Fruit fly (Drosophila melanogaster) whole organism, embryonic: ENCODE results near the gene CG1910.

Experiments
- Antp ChIP-seq: fragments of 200-800 bp; sonication (Bioruptor generic); optimal IDR thresholded peaks from 3 replicates; lab custom pipeline; 2016; ENCODE audit warnings: missing biosample characterization, missing genetic modification characterization
- CG10366 ChIP-seq: fragments of 200-800 bp; sonication (Bioruptor generic); IDR thresholded peaks from 2 replicates; pipeline ENCODE4 v1.3.6; 2022; ENCODE audit warnings: missing biosample characterization, missing genetic modification characterization
- CG10431 ChIP-seq: fragments of 200-800 bp; sonication (Bioruptor generic); optimal IDR thresholded peaks from 3 replicates; lab custom pipeline; 2018; ENCODE audit warnings: missing biosample characterization, mild to moderate bottlenecking, missing genetic modification characterization
- CG12659 ChIP-seq: fragments of 200-800 bp; sonication (Bioruptor generic); optimal IDR thresholded peaks from 3 replicates; lab custom pipeline; 2017; ENCODE audit warnings: mild to moderate bottlenecking, missing biosample characterization, missing genetic modification reagents, missing genetic modification characterization
- CG12769 ChIP-seq: fragments of 200-800 bp; sonication (Bioruptor generic); optimal IDR thresholded peaks from 2 replicates; lab custom pipeline; 2019; ENCODE audit warnings: missing biosample characterization, mild to moderate bottlenecking, missing genetic modification characterization, moderate library complexity
- CG13287 ChIP-seq: fragments of 200-800 bp; sonication (Bioruptor generic); IDR thresholded peaks from 2 replicates; pipeline ENCODE4 v1.3.6; 2022; ENCODE audit warnings: missing biosample characterization, missing genetic modification characterization; ENCODE audit not compliant: partially characterized antibody
- CG15601 ChIP-seq: fragments of 200-800 bp; sonication (Bioruptor generic); optimal IDR thresholded peaks from 3 replicates; lab custom pipeline; 2019; ENCODE audit warnings: missing biosample characterization, mild to moderate bottlenecking, missing genetic modification characterization, moderate library complexity
- CG1603 ChIP-seq: fragments of 200-800 bp; sonication (Bioruptor generic); optimal IDR thresholded peaks from 2 replicates; lab custom pipeline; 2019; ENCODE audit warnings: missing biosample characterization, mild to moderate bottlenecking, missing genetic modification characterization, moderate library complexity
- CG17186 ChIP-seq: fragments of 200-800 bp; sonication (Bioruptor generic); optimal IDR thresholded peaks from 3 replicates; lab custom pipeline; 2017; ENCODE audit warnings: missing biosample characterization, missing genetic modification reagents, missing genetic modification characterization
- CG18476 ChIP-seq: fragments of 200-800 bp; sonication (Bioruptor generic); optimal IDR thresholded peaks from 2 replicates; lab custom pipeline; 2016; ENCODE audit warnings: missing biosample characterization, mild to moderate bottlenecking, missing genetic modification characterization
- CG18599 ChIP-seq: fragments of 200-800 bp; sonication (Bioruptor generic); optimal IDR thresholded peaks from 3 replicates; lab custom pipeline; 2017; ENCODE audit warnings: missing biosample characterization, missing genetic modification characterization, mild to moderate bottlenecking, moderate library complexity, missing genetic modification reagents
- CG2116 ChIP-seq: fragments of 200-800 bp; sonication (Bioruptor generic); optimal IDR thresholded peaks from 3 replicates; lab custom pipeline; 2018; ENCODE audit warnings: missing biosample characterization, mild to moderate bottlenecking, missing genetic modification characterization
- CG34376 ChIP-seq: fragments of 200-800 bp; sonication (Bioruptor generic); optimal IDR thresholded peaks from 2 replicates; lab custom pipeline; 2018; ENCODE audit warnings: missing biosample characterization, mild to moderate bottlenecking, missing genetic modification characterization
- CG7786 ChIP-seq: fragments of 200-800 bp; sonication (Bioruptor generic); optimal IDR thresholded peaks from 2 replicates; lab custom pipeline; 2016; ENCODE audit warnings: missing biosample characterization, missing genetic modification characterization
- CG7839 ChIP-seq: fragments of 200-800 bp; sonication (Bioruptor generic); optimal IDR thresholded peaks from 3 replicates; lab custom pipeline; 2018; ENCODE audit warnings: missing biosample characterization, mild to moderate bottlenecking, missing genetic modification characterization, moderate library complexity
- CG9609 ChIP-seq: fragments of 200-800 bp; sonication (Bioruptor generic); optimal IDR thresholded peaks from 3 replicates; lab custom pipeline; 2016; ENCODE audit warnings: missing biosample characterization, missing genetic modification characterization
- CHES-1-like ChIP-seq: fragments of 200-800 bp; sonication (Bioruptor generic); optimal IDR thresholded peaks from 2 replicates; lab custom pipeline; 2016; ENCODE audit warnings: missing biosample characterization, missing genetic modification characterization
- Dfd ChIP-seq, 2 experiments: fragments of >200 bp; optimal IDR thresholded peaks; 2 replicates each; lab custom pipeline; 2017; ENCODE audit warnings: missing biosample characterization in 2 of 2, missing genetic modification characterization in 2 of 2
- Ets97D ChIP-seq: fragments of 200-800 bp; sonication (Bioruptor generic); optimal IDR thresholded peaks from 3 replicates; lab custom pipeline; 2016; ENCODE audit warnings: missing biosample characterization, missing genetic modification characterization
- Gug ChIP-seq: fragments of 200-800 bp; sonication (Bioruptor generic); IDR thresholded peaks from 4 replicates; pipeline ENCODE4 v1.3.6; 2022; ENCODE audit warnings: missing biosample characterization, missing genetic modification characterization
- Lim3 ChIP-seq: fragments of 200-800 bp; sonication (Bioruptor generic); IDR thresholded peaks from 2 replicates; pipeline ENCODE4 v1.3.6; 2022; ENCODE audit warnings: missing biosample characterization, missing genetic modification characterization
- Mes4 ChIP-seq: fragments of 200-800 bp; sonication (Bioruptor generic); optimal IDR thresholded peaks from 2 replicates; lab custom pipeline; 2016; ENCODE audit warnings: missing biosample characterization, missing genetic modification characterization
- Myb ChIP-seq: fragments of 200-800 bp; sonication (Bioruptor generic); optimal IDR thresholded peaks from 2 replicates; lab custom pipeline; 2016; ENCODE audit warnings: missing biosample characterization, missing genetic modification characterization
- Poxn ChIP-seq: fragments of 200-800 bp; sonication (Bioruptor generic); IDR thresholded peaks from 2 replicates; pipeline ENCODE4 v1.3.6; 2022; ENCODE audit warnings: missing biosample characterization, missing genetic modification characterization
- Ptx1 ChIP-seq: fragments of 200-800 bp; sonication (Bioruptor generic); IDR thresholded peaks from 2 replicates; pipeline ENCODE4 v1.3.6; 2022; ENCODE audit warnings: missing biosample characterization, missing genetic modification characterization
- Sin3A ChIP-seq: fragments of >200 bp; optimal IDR thresholded peaks from 2 replicates; lab custom pipeline; 2018
- Trl ChIP-seq, 3 experiments: fragments of >200 bp in 2 of 3; fragments of 200-800 bp in 1 of 3; sonication (Bioruptor generic) in 1 of 3; optimal IDR thresholded peaks; 2 replicates in 1 of 3; 3 replicates in 2 of 3; lab custom pipeline; 2016 to 2017; ENCODE audit warnings: missing biosample characterization in 1 of 3, missing genetic modification characterization in 1 of 3
- ap ChIP-seq: fragments of 200-800 bp; sonication (Bioruptor generic); IDR thresholded peaks from 2 replicates; pipeline ENCODE4 v1.3.6; 2022; ENCODE audit warnings: missing biosample characterization, missing genetic modification characterization
- bigmax ChIP-seq: fragments of 200-800 bp; sonication (Bioruptor generic); optimal IDR thresholded peaks from 2 replicates; lab custom pipeline; 2018; ENCODE audit warnings: missing biosample characterization, mild to moderate bottlenecking, missing genetic modification characterization
- bsh ChIP-seq, 2 experiments: fragments of 200-800 bp; sonication (Bioruptor generic); optimal IDR thresholded peaks; 2 replicates each; lab custom pipeline; 2017 to 2018; ENCODE audit warnings: mild to moderate bottlenecking in 2 of 2, missing biosample characterization in 2 of 2, missing genetic modification characterization in 2 of 2, moderate library complexity in 1 of 2
- crc ChIP-seq: fragments of 200-800 bp; sonication (Bioruptor generic); optimal IDR thresholded peaks from 2 replicates; lab custom pipeline; 2016; ENCODE audit warnings: missing biosample characterization, missing genetic modification characterization
- cwo ChIP-seq: fragments of 200-800 bp; sonication (Bioruptor generic); optimal IDR thresholded peaks from 3 replicates; lab custom pipeline; 2017; ENCODE audit warnings: missing biosample characterization, missing genetic modification characterization, mild to moderate bottlenecking, moderate library complexity, missing genetic modification reagents
- disco-r ChIP-seq: fragments of 200-800 bp; sonication (Bioruptor generic); optimal IDR thresholded peaks from 2 replicates; lab custom pipeline; 2016; ENCODE audit warnings: missing biosample characterization, missing genetic modification characterization
- ems ChIP-seq: fragments of 200-800 bp; sonication (Bioruptor generic); optimal IDR thresholded peaks from 3 replicates; lab custom pipeline; 2016; ENCODE audit warnings: missing biosample characterization, missing genetic modification characterization
- gcm ChIP-seq: fragments of 200-800 bp; sonication (Bioruptor generic); optimal IDR thresholded peaks from 2 replicates; lab custom pipeline; 2019; ENCODE audit warnings: missing biosample characterization, mild to moderate bottlenecking, missing genetic modification characterization, moderate library complexity
- gfzf ChIP-seq: fragments of 200-800 bp; sonication (Bioruptor generic); optimal IDR thresholded peaks from 2 replicates; lab custom pipeline; 2016; ENCODE audit warnings: missing biosample characterization, mild to moderate bottlenecking, missing genetic modification characterization, moderate library complexity
- h ChIP-seq: fragments of >200 bp; optimal IDR thresholded peaks from 2 replicates; lab custom pipeline; 2017
- hbn ChIP-seq: fragments of 200-800 bp; sonication (Bioruptor generic); IDR thresholded peaks from 2 replicates; pipeline ENCODE4 v1.3.6; 2022; ENCODE audit warnings: missing biosample characterization, missing genetic modification characterization; ENCODE audit not compliant: partially characterized antibody
- hth ChIP-seq: fragments of >200 bp; optimal IDR thresholded peaks from 2 replicates; lab custom pipeline; 2017; ENCODE audit warnings: inconsistent platforms
- ken ChIP-seq: fragments of 200-800 bp; sonication (Bioruptor generic); IDR thresholded peaks from 3 replicates; pipeline ENCODE4 v1.3.6; 2022; ENCODE audit warnings: missing biosample characterization, missing genetic modification characterization
- lola ChIP-seq, 3 experiments: fragments of >200 bp in 2 of 3; fragments of 200-800 bp in 1 of 3; sonication (Bioruptor generic) in 1 of 3; optimal IDR thresholded peaks; 2 replicates each; lab custom pipeline; 2017 to 2019; ENCODE audit warnings: missing biosample characterization in 3 of 3, missing genetic modification characterization in 3 of 3, mild to moderate bottlenecking in 1 of 3, moderate library complexity in 1 of 3
- lov ChIP-seq, 2 experiments: fragments of 200-800 bp in 1 of 2; fragments of >200 bp in 1 of 2; sonication (Bioruptor generic) in 1 of 2; IDR thresholded peaks in 1 of 2; optimal IDR thresholded peaks in 1 of 2; 2 replicates in 1 of 2; 3 replicates in 1 of 2; pipeline versions ENCODE4 v1.3.6 to Lab custom; 2017 to 2022; ENCODE audit warnings: missing biosample characterization in 1 of 2, missing genetic modification characterization in 1 of 2
- mam ChIP-seq: fragments of 200-800 bp; sonication (Bioruptor generic); optimal IDR thresholded peaks from 3 replicates; lab custom pipeline; 2016; ENCODE audit warnings: missing biosample characterization, missing genetic modification characterization
- phol ChIP-seq: fragments of 200-800 bp; sonication (Bioruptor generic); optimal IDR thresholded peaks from 3 replicates; lab custom pipeline; 2018; ENCODE audit warnings: missing biosample characterization, mild to moderate bottlenecking, missing genetic modification characterization, moderate library complexity
- pum ChIP-seq: fragments of 200-800 bp; sonication (Bioruptor generic); optimal IDR thresholded peaks from 2 replicates; lab custom pipeline; 2016; ENCODE audit warnings: missing biosample characterization, missing genetic modification characterization
- seq ChIP-seq: fragments of 200-800 bp; sonication (Bioruptor generic); IDR thresholded peaks from 2 replicates; pipeline ENCODE4 v1.3.6; 2022; ENCODE audit warnings: missing biosample characterization, missing genetic modification characterization
- tgo ChIP-seq: fragments of 200-800 bp; sonication (Bioruptor generic); IDR thresholded peaks from 3 replicates; pipeline ENCODE4 v1.3.6; 2022; ENCODE audit warnings: missing biosample characterization, missing genetic modification characterization
- tin ChIP-seq: fragments of 200-800 bp; sonication (Bioruptor generic); optimal IDR thresholded peaks from 3 replicates; lab custom pipeline; 2016; ENCODE audit warnings: missing biosample characterization, missing genetic modification characterization
- usp ChIP-seq: fragments of >200 bp; optimal IDR thresholded peaks from 2 replicates; lab custom pipeline; 2017; ENCODE audit warnings: missing biosample characterization, missing genetic modification characterization

Gene CG1910

dm6 chr3R:31793664-31794417, 46.4 kb downstream of the CG1910 start, which contains the start of the genes Mccc1 and Acf (continued):
- TF ChIP-seq tgo (GFP tag; lab: Robert Waterston, UW), result peak; percentile 46; the same call in 1 of the 3 replicates
- peak; percentile 55 for TF ChIP-seq CG17186 (GFP tag; lab: Kevin White, UChicago)
- TF ChIP-seq CG13287 (GFP tag; lab: Robert Waterston, UW), result peak; percentile 76
- TF ChIP-seq gfzf (GFP tag; lab: Kevin White, UChicago), result peak; percentile 84
- peak; percentile 52 for TF ChIP-seq CG1603
- TF ChIP-seq ems (GFP tag; lab: Kevin White, UChicago), result peak; percentile 33
- TF ChIP-seq Antp, result peak; percentile 37
- no peak for TF ChIP-seq CG15601 (tag; lab: Kevin White, UChicago)
- TF ChIP-seq CG7786 (GFP tag; lab: Kevin White, UChicago), result no peak
- TF ChIP-seq CG12769, result no peak
- TF ChIP-seq disco-r (GFP tag; lab: Kevin White, UChicago), result no peak
- TF ChIP-seq Myb (GFP tag; lab: Kevin White, UChicago), result peak; percentile 74
- peak; percentile 84 for TF ChIP-seq CG2116 (GFP tag; lab: Kevin White, UChicago)
- 0 out of 4 replicates have a peak, but pooled peaks have one; percentile 6 for TF ChIP-seq Gug (GFP tag; lab: Robert Waterston, UW)
- peak; percentile 60 for TF ChIP-seq mam (GFP tag; lab: Kevin White, UChicago)
- TF ChIP-seq Ptx1 (GFP tag; lab: Robert Waterston, UW), result peak; percentile 51
- TF ChIP-seq CG12659, result peak; percentile 37
- TF ChIP-seq hth, result no peak
- TF ChIP-seq CHES-1-like (GFP tag; lab: Kevin White, UChicago), result peak; percentile 53
- no peak for TF ChIP-seq Trl (optimal IDR thresholded peaks at IDR 0.05; lab: Kevin White, UChicago)
- TF ChIP-seq Trl (GFP tag; optimal IDR thresholded peaks at IDR 0.05; lab: Kevin White, UChicago), result peak; percentile 42
- TF ChIP-seq pum (GFP tag; lab: Kevin White, UChicago), result peak; percentile 37
- peak; percentile 54 for TF ChIP-seq Ets97D (GFP tag; lab: Kevin White, UChicago)
- peak in 1 of 3 experiments; percentile 3 for TF ChIP-seq lola (GFP tag; optimal IDR thresholded peaks at IDR 0.05; lab: Kevin White, UChicago)
- TF ChIP-seq Poxn (GFP tag; lab: Robert Waterston, UW), result no peak
- no peak for TF ChIP-seq CG34376 (GFP tag; lab: Kevin White, UChicago)
- no peak for TF ChIP-seq seq (GFP tag; lab: Robert Waterston, UW)
- TF ChIP-seq h (lab: Kevin White, UChicago), result no peak
- peak; percentile 33 for TF ChIP-seq crc (GFP tag; lab: Kevin White, UChicago)
- TF ChIP-seq bigmax (GFP tag; lab: Kevin White, UChicago), result no peak
- TF ChIP-seq Dfd (GFP tag; optimal IDR thresholded peaks at IDR 0.05; lab: Kevin White, UChicago), result no peak
- TF ChIP-seq Sin3A (lab: Kevin White, UChicago), result peak; percentile 61
- peak; percentile 2 for TF ChIP-seq Mes4
- TF ChIP-seq lov (optimal IDR thresholded peaks at IDR 0.05; lab: Kevin White, UChicago), result no peak
- TF ChIP-seq lov (GFP tag; IDR thresholded peaks at IDR 0.05; lab: Robert Waterston, UW), result no peak
- TF ChIP-seq gcm (GFP tag; lab: Kevin White, UChicago), result no peak
- TF ChIP-seq bsh (GFP tag; optimal IDR thresholded peaks at IDR 0.05; lab: Kevin White, UChicago), result no peak
- peak; percentile 64 for TF ChIP-seq hbn (GFP tag; lab: Robert Waterston, UW)
- no peak; the same call in 1 of the 2 replicates for TF ChIP-seq CG10366
- TF ChIP-seq cwo (GFP tag; lab: Kevin White, UChicago), result no peak
- peak; percentile 59 for TF ChIP-seq CG18476 (GFP tag; lab: Kevin White, UChicago)
- TF ChIP-seq ap (GFP tag; lab: Robert Waterston, UW), result no peak
- no peak for TF ChIP-seq CG10431 (GFP tag; lab: Kevin White, UChicago)
- peak; percentile 20; the same call in 1 of the 3 replicates for TF ChIP-seq ken (GFP tag; lab: Robert Waterston, UW)
- TF ChIP-seq usp (GFP tag; lab: Kevin White, UChicago), result no peak
- no peak for TF ChIP-seq CG18599
- no peak for TF ChIP-seq Lim3
- TF ChIP-seq CG9609 (GFP tag; lab: Kevin White, UChicago), result peak; percentile 19
- TF ChIP-seq phol (tag; lab: Kevin White, UChicago), result peak; percentile 50
- TF ChIP-seq CG7839, result no peak
- peak; percentile 22 for TF ChIP-seq tin
